Fruit fly (Drosophila melanogaster): ENCODE results near the gene CG1637.

CG1637 gene

DNA sequence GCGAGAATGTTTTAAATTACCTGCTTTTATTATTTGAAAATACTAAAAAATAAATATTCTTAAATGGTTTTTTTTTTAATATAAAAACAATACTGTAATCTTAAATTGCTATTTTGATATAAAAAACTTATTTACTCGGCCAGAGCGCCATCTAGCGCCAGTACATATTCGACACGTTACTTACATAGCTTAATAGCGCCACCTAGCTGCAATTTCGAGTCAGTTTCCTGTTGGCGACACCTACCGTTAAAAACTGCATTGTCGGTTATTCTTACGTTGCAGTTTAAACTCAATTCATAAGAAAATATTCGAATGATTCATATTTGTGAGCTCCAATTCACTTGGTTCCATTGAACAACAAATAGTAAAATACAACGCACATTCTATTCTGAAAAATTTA lies 45.3 kb downstream of the CG1637 start (continued):
- peak; percentile 73 for TF ChIP-seq CG11085 (GFP tag; IDR thresholded peaks at IDR 0.05)
- peak in 1 of 3 experiments; percentile 28 for TF ChIP-seq lola (GFP tag; optimal IDR thresholded peaks at IDR 0.05)
- peak; percentile 27 for TF ChIP-seq CG10147 (GFP tag; optimal IDR thresholded peaks at IDR 0.05)
- TF ChIP-seq B-H1 (GFP tag; IDR thresholded peaks at IDR 0.05), result peak; percentile 35; the same call in 2 of the 3 replicates
- no peak for TF ChIP-seq CG8924 (tag; optimal IDR thresholded peaks at IDR 0.05)
- TF ChIP-seq CG3281 (GFP tag; optimal IDR thresholded peaks at IDR 0.05), result peak; percentile 46
- TF ChIP-seq Hr3 (GFP tag; optimal IDR thresholded peaks at IDR 0.05), result peak; percentile 70
- no peak for TF ChIP-seq unc-4 (GFP tag; IDR thresholded peaks at IDR 0.05; ENCODE audit: partially characterized antibody)
- TF ChIP-seq pros (GFP tag; optimal IDR thresholded peaks at IDR 0.05), result no peak
- TF ChIP-seq CG14965 (GFP tag; optimal IDR thresholded peaks at IDR 0.05; ENCODE audit: borderline replicate concordance), result no peak
- TF ChIP-seq sd (tag; optimal IDR thresholded peaks at IDR 0.05), result no peak
- TF ChIP-seq CG17359 (tag; optimal IDR thresholded peaks at IDR 0.05), result peak; percentile 62
- peak; percentile 58 for TF ChIP-seq NC2β (GFP tag; optimal IDR thresholded peaks at IDR 0.05)
- 0 out of 2 replicates have a peak, but pooled peaks have one; percentile 10 for TF ChIP-seq Atf6 (GFP tag; IDR thresholded peaks at IDR 0.05)
- no peak for TF ChIP-seq crp (GFP tag; optimal IDR thresholded peaks at IDR 0.05)
- no peak for TF ChIP-seq Nf-YB (GFP tag; optimal IDR thresholded peaks at IDR 0.05)
- TF ChIP-seq Sry-β (GFP tag; optimal IDR thresholded peaks at IDR 0.05), result no peak
- TF ChIP-seq CG8765 (GFP tag; IDR thresholded peaks at IDR 0.05), result 0 out of 2 replicates have a peak, but pooled peaks have one; percentile 6
- no peak for TF ChIP-seq CG1832 (GFP tag; optimal IDR thresholded peaks at IDR 0.05)
- TF ChIP-seq z (GFP tag; IDR thresholded peaks at IDR 0.05), result no peak
- no peak for TF ChIP-seq abd-A (tag; optimal IDR thresholded peaks at IDR 0.05)
- peak; percentile 63 for TF ChIP-seq CG2712 (tag; optimal IDR thresholded peaks at IDR 0.05)
- TF ChIP-seq sens (GFP tag), result peak; percentile 83
- no peak for TF ChIP-seq CG6765 (GFP tag; optimal IDR thresholded peaks at IDR 0.05)
- no peak for TF ChIP-seq D (optimal IDR thresholded peaks at IDR 0.05)
- peak; percentile 13 for TF ChIP-seq D (GFP tag; optimal IDR thresholded peaks at IDR 0.05)
- TF ChIP-seq Adf1 (GFP tag; IDR thresholded peaks at IDR 0.05), result no peak
- TF ChIP-seq CG30020 (tag; optimal IDR thresholded peaks at IDR 0.05), result no peak
- TF ChIP-seq grau (tag; optimal IDR thresholded peaks at IDR 0.05), result peak; percentile 69
- TF ChIP-seq CG10431 (GFP tag; optimal IDR thresholded peaks at IDR 0.05), result peak; percentile 10
- peak; percentile 39; the same call in 1 of the 3 replicates for TF ChIP-seq Opbp (GFP tag; IDR thresholded peaks at IDR 0.05; ENCODE audit: partially characterized antibody)
- peak; percentile 62 for TF ChIP-seq CG9876 (GFP tag; optimal IDR thresholded peaks at IDR 0.05)
- peak; percentile 59 for TF ChIP-seq sug (tag; optimal IDR thresholded peaks at IDR 0.05)
- peak; percentile 24 for TF ChIP-seq jumu (GFP tag; optimal IDR thresholded peaks at IDR 0.05)
- TF ChIP-seq Ssrp (tag; optimal IDR thresholded peaks at IDR 0.05), result peak; percentile 41
- TF ChIP-seq Lim3 (GFP tag; IDR thresholded peaks at IDR 0.05), result no peak
- TF ChIP-seq CG17568 (GFP tag; optimal IDR thresholded peaks at IDR 0.05), result no peak
- peak; percentile 36 for TF ChIP-seq fd3F (GFP tag; optimal IDR thresholded peaks at IDR 0.05)
- peak; percentile 26 for TF ChIP-seq Dip3 (GFP tag; optimal IDR thresholded peaks at IDR 0.05)
- peak; percentile 77 for TF ChIP-seq CG33213 (GFP tag; optimal IDR thresholded peaks at IDR 0.05)
- TF ChIP-seq CG4730 (GFP tag; IDR thresholded peaks at IDR 0.05), result peak; percentile 36; the same call in 1 of the 2 replicates
- TF ChIP-seq ssp (GFP tag; IDR thresholded peaks at IDR 0.05), result peak; percentile 49; the same call in 1 of the 2 replicates
- peak; percentile 76 for TF ChIP-seq ken (GFP tag; IDR thresholded peaks at IDR 0.05)
- peak; percentile 49 for TF ChIP-seq dmrt11E (tag; optimal IDR thresholded peaks at IDR 0.05)
- TF ChIP-seq CG8290 (GFP tag; optimal IDR thresholded peaks at IDR 0.05), result peak; percentile 92
- TF ChIP-seq CG8290 (tag; optimal IDR thresholded peaks at IDR 0.05), result peak in 1 of 2 experiments; percentile 84
- TF ChIP-seq maf-S (GFP tag; optimal IDR thresholded peaks at IDR 0.05), result peak; percentile 41
- TF ChIP-seq CG16813 (GFP tag; IDR thresholded peaks at IDR 0.05; ENCODE audit: partially characterized antibody), result no peak
- peak; percentile 6 for TF ChIP-seq Bdp1 (GFP tag; optimal IDR thresholded peaks at IDR 0.05)
- peak; percentile 48; the same call in 1 of the 2 replicates for TF ChIP-seq CG17328 (GFP tag; IDR thresholded peaks at IDR 0.05)
- peak; percentile 56 for TF ChIP-seq HLH3B (GFP tag; IDR thresholded peaks at IDR 0.05)

Measured in whole organism, embryonic.